Fruit fly (Drosophila melanogaster) whole organism, embryonic: ENCODE data around the gene CG14054.

Experiments used
- Ada2b ChIP-seq: fragments of 200-800 bp; sonication (Bioruptor generic); IDR thresholded peaks from 2 replicates; pipeline ENCODE4 v1.3.6; 2022; ENCODE audit warnings: missing biosample characterization, missing genetic modification characterization
- Blimp-1 ChIP-seq: fragments of 200-800 bp; sonication (Bioruptor generic); optimal IDR thresholded peaks from 3 replicates; lab custom pipeline; 2018; ENCODE audit warnings: missing biosample characterization, missing genetic modification characterization, mild to moderate bottlenecking, moderate library complexity, missing genetic modification reagents
- CG10267 ChIP-seq: fragments of 200-800 bp; sonication (Bioruptor generic); optimal IDR thresholded peaks from 2 replicates; lab custom pipeline; 2018; ENCODE audit warnings: missing biosample characterization, mild to moderate bottlenecking, missing genetic modification characterization, moderate library complexity
- CG10366 ChIP-seq: fragments of 200-800 bp; sonication (Bioruptor generic); IDR thresholded peaks from 2 replicates; pipeline ENCODE4 v1.3.6; 2022; ENCODE audit warnings: missing biosample characterization, missing genetic modification characterization
- CG11456 ChIP-seq: fragments of 200-800 bp; sonication (Bioruptor generic); IDR thresholded peaks from 3 replicates; pipeline ENCODE4 v1.3.6; 2022; ENCODE audit warnings: missing biosample characterization, missing genetic modification characterization
- CG12659 ChIP-seq: fragments of 200-800 bp; sonication (Bioruptor generic); optimal IDR thresholded peaks from 3 replicates; lab custom pipeline; 2017; ENCODE audit warnings: mild to moderate bottlenecking, missing biosample characterization, missing genetic modification reagents, missing genetic modification characterization
- CG13424 ChIP-seq: fragments of 200-800 bp; sonication (Bioruptor generic); optimal IDR thresholded peaks from 2 replicates; lab custom pipeline; 2019; ENCODE audit warnings: missing biosample characterization, mild to moderate bottlenecking, missing genetic modification characterization, moderate library complexity
- CG13775 ChIP-seq: fragments of 200-800 bp; sonication (Bioruptor generic); optimal IDR thresholded peaks from 3 replicates; lab custom pipeline; 2017; ENCODE audit warnings: missing biosample characterization, mild to moderate bottlenecking, missing genetic modification characterization
- CG15073 ChIP-seq: fragments of 200-800 bp; sonication (Bioruptor generic); optimal IDR thresholded peaks from 2 replicates; lab custom pipeline; 2016; ENCODE audit warnings: missing biosample characterization, missing genetic modification characterization
- CG17186 ChIP-seq: fragments of 200-800 bp; sonication (Bioruptor generic); optimal IDR thresholded peaks from 3 replicates; lab custom pipeline; 2017; ENCODE audit warnings: missing biosample characterization, missing genetic modification reagents, missing genetic modification characterization
- CG1792 ChIP-seq: fragments of 200-800 bp; sonication (Bioruptor generic); optimal IDR thresholded peaks from 2 replicates; lab custom pipeline; 2016; ENCODE audit warnings: missing biosample characterization, missing genetic modification characterization
- CG30403 ChIP-seq: fragments of 200-800 bp; sonication (Bioruptor generic); optimal IDR thresholded peaks from 3 replicates; lab custom pipeline; 2016; ENCODE audit warnings: missing biosample characterization, missing genetic modification characterization
- CG34376 ChIP-seq: fragments of 200-800 bp; sonication (Bioruptor generic); optimal IDR thresholded peaks from 2 replicates; lab custom pipeline; 2018; ENCODE audit warnings: missing biosample characterization, mild to moderate bottlenecking, missing genetic modification characterization
- CG6654 ChIP-seq: fragments of 200-800 bp; sonication (Bioruptor generic); optimal IDR thresholded peaks from 2 replicates; lab custom pipeline; 2017; ENCODE audit warnings: missing biosample characterization, mild to moderate bottlenecking, missing genetic modification characterization
- CG6854 ChIP-seq: fragments of 200-800 bp; sonication (Bioruptor generic); optimal IDR thresholded peaks from 3 replicates; lab custom pipeline; 2017; ENCODE audit warnings: missing biosample characterization, mild to moderate bottlenecking, missing genetic modification characterization
- CG7357 ChIP-seq: fragments of 200-800 bp; sonication (Bioruptor generic); IDR thresholded peaks from 3 replicates; pipeline ENCODE4 v1.3.6; 2022; ENCODE audit warnings: missing biosample characterization, missing genetic modification characterization
- CG7556 ChIP-seq: fragments of 200-800 bp; sonication (Bioruptor generic); optimal IDR thresholded peaks from 2 replicates; lab custom pipeline; 2017; ENCODE audit warnings: missing biosample characterization, mild to moderate bottlenecking, missing genetic modification characterization
- CG7963 ChIP-seq: fragments of 200-800 bp; sonication (Bioruptor generic); IDR thresholded peaks from 3 replicates; pipeline ENCODE4 v1.3.6; 2022; ENCODE audit warnings: missing biosample characterization, missing genetic modification characterization; ENCODE audit not compliant: partially characterized antibody
- CG9215 ChIP-seq: fragments of 200-800 bp; sonication (Bioruptor generic); IDR thresholded peaks from 2 replicates; pipeline ENCODE4 v1.3.6; 2022; ENCODE audit warnings: missing biosample characterization, missing genetic modification characterization
- CG9727 ChIP-seq: fragments of 200-800 bp; sonication (Bioruptor generic); optimal IDR thresholded peaks from 3 replicates; lab custom pipeline; 2017; ENCODE audit warnings: missing biosample characterization, mild to moderate bottlenecking, missing genetic modification characterization
- CG9932 ChIP-seq: fragments of 200-800 bp; sonication (Bioruptor generic); IDR thresholded peaks from 2 replicates; pipeline ENCODE4 v1.3.6; 2022; ENCODE audit warnings: missing biosample characterization, missing genetic modification characterization
- D19A ChIP-seq: fragments of 200-800 bp; optimal IDR thresholded peaks from 3 replicates; lab custom pipeline; 2019; ENCODE audit warnings: missing biosample characterization, mild to moderate bottlenecking, missing genetic modification characterization, moderate library complexity
- Ets97D ChIP-seq: fragments of 200-800 bp; sonication (Bioruptor generic); optimal IDR thresholded peaks from 3 replicates; lab custom pipeline; 2016; ENCODE audit warnings: missing biosample characterization, missing genetic modification characterization
- Fer3 ChIP-seq: fragments of 200-800 bp; sonication (Bioruptor generic); optimal IDR thresholded peaks from 2 replicates; lab custom pipeline; 2018; ENCODE audit warnings: missing biosample characterization, mild to moderate bottlenecking, missing genetic modification characterization, moderate library complexity
- HLH54F ChIP-seq: fragments of 200-800 bp; sonication (Bioruptor generic); optimal IDR thresholded peaks from 3 replicates; lab custom pipeline; 2016; ENCODE audit warnings: missing biosample characterization, missing genetic modification characterization
- Hsf ChIP-seq: fragments of 200-800 bp; sonication (Bioruptor generic); optimal IDR thresholded peaks from 3 replicates; lab custom pipeline; 2016; ENCODE audit warnings: missing biosample characterization, missing genetic modification characterization
- Lhr ChIP-seq: fragments of 200-800 bp; sonication (Bioruptor generic); optimal IDR thresholded peaks from 3 replicates; lab custom pipeline; 2017; ENCODE audit warnings: mild to moderate bottlenecking, missing biosample characterization, missing genetic modification reagents, missing genetic modification characterization
- NFAT ChIP-seq: fragments of 200-800 bp; sonication (Bioruptor generic); IDR thresholded peaks from 2 replicates; pipeline ENCODE4 v1.3.6; 2022; ENCODE audit warnings: missing biosample characterization, missing genetic modification characterization
- NK7.1 ChIP-seq: fragments of 200-800 bp; sonication (Bioruptor generic); optimal IDR thresholded peaks from 3 replicates; lab custom pipeline; 2016; ENCODE audit warnings: missing biosample characterization, missing genetic modification characterization
- Nf-YC ChIP-seq: fragments of 200-800 bp; optimal IDR thresholded peaks from 3 replicates; lab custom pipeline; 2019; ENCODE audit warnings: missing biosample characterization, mild to moderate bottlenecking, missing genetic modification characterization, moderate library complexity
- NfI ChIP-seq: fragments of 200-800 bp; sonication (Bioruptor generic); optimal IDR thresholded peaks from 3 replicates; lab custom pipeline; 2018; ENCODE audit warnings: missing biosample characterization, mild to moderate bottlenecking, missing genetic modification characterization, moderate library complexity
- bcd ChIP-seq: fragments of 200-800 bp; sonication (Bioruptor generic); optimal IDR thresholded peaks from 2 replicates; lab custom pipeline; 2017; ENCODE audit warnings: missing biosample characterization, mild to moderate bottlenecking, missing genetic modification characterization
- br ChIP-seq: fragments of >200 bp; optimal IDR thresholded peaks from 2 replicates; lab custom pipeline; 2017
- crol ChIP-seq: fragments of 200-800 bp; sonication (Bioruptor generic); IDR thresholded peaks from 2 replicates; pipeline ENCODE4 v1.3.6; 2022; ENCODE audit warnings: missing biosample characterization, missing genetic modification characterization
- disco-r ChIP-seq: fragments of 200-800 bp; sonication (Bioruptor generic); optimal IDR thresholded peaks from 2 replicates; lab custom pipeline; 2016; ENCODE audit warnings: missing biosample characterization, missing genetic modification characterization
- dpn ChIP-seq, 2 experiments: fragments of 200-800 bp; sonication (Bioruptor generic); optimal IDR thresholded peaks; 3 replicates each; lab custom pipeline; 2016; ENCODE audit warnings: missing biosample characterization in 2 of 2, missing genetic modification characterization in 2 of 2
- dysf ChIP-seq: fragments of 200-800 bp; sonication (Bioruptor generic); IDR thresholded peaks from 3 replicates; pipeline ENCODE4 v1.3.6; 2022; ENCODE audit warnings: missing biosample characterization, missing genetic modification characterization
- en ChIP-seq: fragments of 200-800 bp; sonication (Bioruptor generic); optimal IDR thresholded peaks from 2 replicates; lab custom pipeline; 2016; ENCODE audit warnings: missing biosample characterization, missing genetic modification characterization
- eyg ChIP-seq: fragments of 200-800 bp; sonication (Bioruptor generic); optimal IDR thresholded peaks from 3 replicates; lab custom pipeline; 2016; ENCODE audit warnings: missing biosample characterization, missing genetic modification characterization
- h ChIP-seq: fragments of >200 bp; optimal IDR thresholded peaks from 2 replicates; lab custom pipeline; 2017
- kay ChIP-seq: fragments of 200-800 bp; sonication (Bioruptor generic); optimal IDR thresholded peaks from 2 replicates; lab custom pipeline; 2016; ENCODE audit warnings: missing biosample characterization, missing genetic modification characterization
- kni ChIP-seq: fragments of 200-800 bp; sonication (Bioruptor generic); optimal IDR thresholded peaks from 3 replicates; lab custom pipeline; 2017; ENCODE audit warnings: mild to moderate bottlenecking, missing biosample characterization, missing genetic modification reagents, missing genetic modification characterization
- lab ChIP-seq: fragments of 200-800 bp; sonication (Bioruptor generic); optimal IDR thresholded peaks from 3 replicates; lab custom pipeline; 2017; ENCODE audit warnings: missing biosample characterization, missing genetic modification characterization, mild to moderate bottlenecking, moderate library complexity, missing genetic modification reagents
- lbe ChIP-seq: fragments of 200-800 bp; sonication (Bioruptor generic); optimal IDR thresholded peaks from 2 replicates; lab custom pipeline; 2016; ENCODE audit warnings: missing biosample characterization, mild to moderate bottlenecking, missing genetic modification characterization
- row ChIP-seq: fragments of 200-800 bp; sonication (Bioruptor generic); IDR thresholded peaks from 3 replicates; pipeline ENCODE4 v1.3.6; 2022; ENCODE audit warnings: missing biosample characterization, missing genetic modification characterization
- sqz ChIP-seq: fragments of 200-800 bp; sonication (Bioruptor generic); optimal IDR thresholded peaks from 3 replicates; lab custom pipeline; 2018; ENCODE audit warnings: missing biosample characterization, mild to moderate bottlenecking, missing genetic modification characterization
- stwl ChIP-seq: fragments of 200-800 bp; sonication (Bioruptor generic); optimal IDR thresholded peaks from 3 replicates; lab custom pipeline; 2018; ENCODE audit warnings: missing biosample characterization, mild to moderate bottlenecking, missing genetic modification characterization, moderate library complexity
- trh ChIP-seq: fragments of 200-800 bp; sonication (Bioruptor generic); optimal IDR thresholded peaks from 2 replicates; lab custom pipeline; 2016; ENCODE audit warnings: missing biosample characterization, missing genetic modification characterization
- tx ChIP-seq: fragments of 200-800 bp; sonication (Bioruptor generic); optimal IDR thresholded peaks from 2 replicates; lab custom pipeline; 2016; ENCODE audit warnings: missing biosample characterization, missing genetic modification characterization
- z ChIP-seq: fragments of 200-800 bp; sonication (Bioruptor generic); IDR thresholded peaks from 3 replicates; pipeline ENCODE4 v1.3.6; 2022; ENCODE audit warnings: missing biosample characterization, missing genetic modification characterization

CG14054 gene

DNA sequence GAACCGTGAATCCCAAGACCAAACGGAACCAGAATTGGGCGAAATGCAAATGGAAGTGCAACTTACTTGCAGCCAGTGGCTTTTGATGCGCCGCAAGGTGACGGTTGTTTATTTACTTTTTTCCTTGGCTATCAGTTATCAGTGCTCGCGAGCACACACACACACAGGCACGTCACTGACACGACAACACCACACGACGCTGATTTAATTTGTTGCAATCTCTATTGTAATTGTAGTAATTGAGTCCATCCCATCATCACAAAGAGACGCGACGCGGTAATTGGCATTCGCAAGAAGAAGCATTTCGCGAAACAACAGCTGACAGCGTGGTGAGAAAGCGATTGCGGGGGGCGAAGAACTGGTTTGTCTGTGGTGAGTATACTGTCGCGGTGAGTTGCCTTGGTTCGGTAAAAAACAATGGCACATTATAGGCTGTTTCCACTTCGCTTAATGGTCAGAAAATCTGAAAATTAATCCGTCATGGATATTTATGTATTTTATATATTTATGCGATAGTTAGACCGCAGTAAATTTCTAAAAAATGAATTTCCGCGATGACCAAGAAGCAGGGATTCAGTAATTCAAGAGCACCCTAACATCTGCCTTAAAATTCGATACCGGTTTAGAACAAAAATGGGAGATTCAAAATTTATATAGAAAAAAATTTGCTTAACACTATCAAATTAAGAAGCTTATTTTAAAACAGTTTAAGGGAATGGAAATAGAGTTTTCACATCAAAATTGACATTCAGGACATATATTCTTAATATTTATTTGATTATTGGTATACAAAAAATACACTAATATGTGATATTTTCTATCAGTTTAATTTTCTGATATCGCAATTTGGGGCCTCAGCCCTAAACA lies 23.9 kb downstream of the CG14054 start, which contains the start of the genes Actn and usp (continued):
- TF ChIP-seq CG30403 (GFP tag; lab: Kevin White, UChicago) (peak; percentile 10), CG9215 (no peak), CG11456 (GFP tag; lab: Robert Waterston, UW) (no peak), CG12659 (GFP tag; lab: Kevin White, UChicago) (peak; percentile 27), Ada2b (GFP tag; lab: Robert Waterston, UW) (0 out of 2 replicates have a peak, but pooled peaks have one; percentile 9), bcd (GFP tag; lab: Kevin White, UChicago) (peak; percentile 31), D19A (tag; lab: Kevin White, UChicago) (peak; percentile 40), CG1792 (GFP tag; lab: Kevin White, UChicago) (no peak), dpn (GFP tag; optimal IDR thresholded peaks at IDR 0.05; lab: Kevin White, UChicago) (peak in 1 of 2 experiments; percentile 8), row (GFP tag; lab: Robert Waterston, UW) (peak; percentile 76), Lhr (GFP tag; lab: Kevin White, UChicago) (peak; percentile 59), Ets97D (GFP tag; lab: Kevin White, UChicago) (peak; percentile 1), HLH54F (GFP tag; lab: Kevin White, UChicago) (no peak), en (GFP tag; lab: Kevin White, UChicago) (no peak), CG6854 (no peak), eyg (no peak), CG17186 (GFP tag; lab: Kevin White, UChicago) (no peak), CG10267 (peak; percentile 36), CG13424 (peak; percentile 33), CG13775 (GFP tag; lab: Kevin White, UChicago) (no peak), sqz (GFP tag; lab: Kevin White, UChicago) (peak; percentile 49), CG7963 (no peak), h (lab: Kevin White, UChicago) (no peak), br (lab: Kevin White, UChicago) (no peak), CG10366 (0 out of 2 replicates have a peak, but pooled peaks have one; percentile 17), stwl (tag; lab: Kevin White, UChicago) (peak; percentile 40), NfI (GFP tag; lab: Kevin White, UChicago) (no peak), Nf-YC (tag; lab: Kevin White, UChicago) (peak; percentile 16), Hsf (GFP tag; lab: Kevin White, UChicago) (peak; percentile 1), crol (GFP tag; lab: Robert Waterston, UW) (peak; percentile 82), CG9932 (GFP tag; lab: Robert Waterston, UW) (peak; percentile 16; the same call in 1 of the 2 replicates), disco-r (GFP tag; lab: Kevin White, UChicago) (no peak), dysf (GFP tag; lab: Robert Waterston, UW) (no peak), CG7556 (GFP tag; lab: Kevin White, UChicago) (no peak), CG9727 (no peak), CG15073 (GFP tag; lab: Kevin White, UChicago) (no peak), z (GFP tag; lab: Robert Waterston, UW) (no peak), kay (GFP tag; lab: Kevin White, UChicago) (no peak), lab (GFP tag; lab: Kevin White, UChicago) (no peak), CG34376 (GFP tag; lab: Kevin White, UChicago) (peak; percentile 12), Blimp-1 (GFP tag; lab: Kevin White, UChicago) (peak; percentile 18), NFAT (GFP tag; lab: Robert Waterston, UW) (no peak), kni (GFP tag; lab: Kevin White, UChicago) (no peak), NK7.1 (GFP tag; lab: Kevin White, UChicago) (no peak), CG7357 (GFP tag; lab: Robert Waterston, UW) (peak; percentile 89), trh (GFP tag; lab: Kevin White, UChicago) (no peak), Fer3 (peak; percentile 20), tx (GFP tag; lab: Kevin White, UChicago) (no peak), lbe (GFP tag; lab: Kevin White, UChicago) (peak; percentile 12), CG6654 (GFP tag; lab: Kevin White, UChicago) (no peak)
